Worm (Caenorhabditis elegans) whole organism, L4 larva: Measurements from ENCODE around the gene F45H10.2.

Source experiments
- F10B5.3 ChIP-seq: sonication (generic microtip); optimal IDR thresholded peaks from 2 replicates; lab custom pipeline; 2016; ENCODE audit warnings: mild to moderate bottlenecking, missing genetic modification characterization, missing compliant biosample characterization
- F26F4.8 ChIP-seq: fragments of 200-800 bp; sonication (Bioruptor generic); conservative IDR thresholded peaks from 2 replicates; pipeline ENCODE4 v1.3.6; 2022; ENCODE audit warnings: missing genetic modification characterization, missing compliant biosample characterization
- R02D3.7 ChIP-seq: fragments of 150-350 bp; sonication (generic microtip); optimal IDR thresholded peaks from 3 replicates; lab custom pipeline; 2014; ENCODE audit warnings: missing biosample characterization, missing genetic modification characterization
- T20F7.1 ChIP-seq: fragments of 200-800 bp; sonication (Bioruptor generic); optimal IDR thresholded peaks from 2 replicates; lab custom pipeline; 2018; ENCODE audit warnings: mild to moderate bottlenecking, missing genetic modification characterization, missing compliant biosample characterization
- Y48G9A.11 ChIP-seq: fragments of 200-800 bp; sonication (Bioruptor generic); IDR thresholded peaks from 2 replicates; pipeline ENCODE4 v1.3.6; 2022; ENCODE audit warnings: missing genetic modification reagents, missing genetic modification characterization, missing compliant biosample characterization
- Y5F2A.4 ChIP-seq: fragments of 200-800 bp; sonication (Bioruptor generic); optimal IDR thresholded peaks from 2 replicates; lab custom pipeline; 2018; ENCODE audit warnings: mild to moderate bottlenecking, missing genetic modification characterization, missing compliant biosample characterization
- Y75B8A.6 ChIP-seq: fragments of 200-800 bp; sonication (Bioruptor generic); IDR thresholded peaks from 2 replicates; pipeline ENCODE4 v1.3.6; 2022; ENCODE audit warnings: missing genetic modification reagents, missing genetic modification characterization, missing compliant biosample characterization
- ZK337.2 ChIP-seq: fragments of 200-800 bp; sonication (Bioruptor generic); IDR thresholded peaks from 2 replicates; pipeline ENCODE4 v1.3.6; 2022; ENCODE audit warnings: missing genetic modification reagents, missing genetic modification characterization, missing compliant biosample characterization
- ZK546.5 ChIP-seq, 2 experiments: sonication (generic microtip); optimal IDR thresholded peaks; 2 replicates each; lab custom pipeline; 2017; ENCODE audit warnings: missing biosample characterization in 2 of 2, missing genetic modification characterization in 2 of 2
- aha-1 ChIP-seq: fragments of 150-350 bp; peaks from one replicate; lab custom pipeline; 2014; ENCODE audit warnings: missing biosample characterization, missing genetic modification characterization
- aly-2 ChIP-seq: sonication (generic microtip); optimal IDR thresholded peaks from 2 replicates; lab custom pipeline; 2018; ENCODE audit warnings: missing biosample characterization, missing genetic modification characterization
- ama-1 ChIP-seq: fragments of 150-350 bp; optimal IDR thresholded peaks from 2 replicates; lab custom pipeline; 2014; ENCODE audit warnings: inconsistent platforms, mixed read lengths
- arid-1 ChIP-seq: fragments of 200-800 bp; sonication (Bioruptor generic); conservative IDR thresholded peaks from 2 replicates; pipeline ENCODE4 v1.3.6; 2022; ENCODE audit warnings: missing genetic modification reagents, missing genetic modification characterization, missing compliant biosample characterization
- attf-4 ChIP-seq: sonication (generic microtip); optimal IDR thresholded peaks from 3 replicates; lab custom pipeline; 2017; ENCODE audit warnings: missing biosample characterization, missing genetic modification characterization
- ceh-28 ChIP-seq: fragments of 150-350 bp; optimal IDR thresholded peaks from 2 replicates; lab custom pipeline; 2014; ENCODE audit warnings: missing biosample characterization, missing genetic modification reagents, missing genetic modification characterization
- ceh-32 ChIP-seq: sonication (generic microtip); optimal IDR thresholded peaks from 2 replicates; lab custom pipeline; 2016; ENCODE audit warnings: mild to moderate bottlenecking, missing genetic modification characterization, missing compliant biosample characterization; ENCODE audit not compliant: poor library complexity
- ceh-44 ChIP-seq: fragments of 200-800 bp; sonication (Bioruptor generic); IDR thresholded peaks from 2 replicates; pipeline ENCODE4 v1.3.6; 2022; ENCODE audit warnings: missing genetic modification reagents, missing genetic modification characterization, missing compliant biosample characterization
- ceh-62 ChIP-seq: sonication (generic microtip); optimal IDR thresholded peaks from 2 replicates; lab custom pipeline; 2017; ENCODE audit warnings: missing biosample characterization, missing genetic modification characterization
- ceh-82 ChIP-seq: sonication (generic microtip); optimal IDR thresholded peaks from 2 replicates; lab custom pipeline; 2017; ENCODE audit warnings: missing biosample characterization, missing genetic modification characterization
- daf-12 ChIP-seq: fragments of 150-350 bp; optimal IDR thresholded peaks from 2 replicates; lab custom pipeline; 2014; ENCODE audit warnings: missing biosample characterization, missing genetic modification reagents, missing genetic modification characterization
- dmd-9 ChIP-seq: fragments of 200-800 bp; sonication (Bioruptor generic); IDR thresholded peaks from 2 replicates; pipeline ENCODE4 v1.3.6; 2022; ENCODE audit warnings: missing genetic modification reagents, missing genetic modification characterization, missing compliant biosample characterization
- dpl-1 ChIP-seq: fragments of 150-350 bp; optimal IDR thresholded peaks from 2 replicates; lab custom pipeline; 2014; ENCODE audit warnings: missing biosample characterization, missing genetic modification reagents, missing genetic modification characterization
- fos-1 ChIP-seq: fragments of 150-350 bp; optimal IDR thresholded peaks from 2 replicates; lab custom pipeline; 2014; ENCODE audit warnings: missing biosample characterization, missing genetic modification characterization
- jun-1 ChIP-seq: fragments of 150-350 bp; optimal IDR thresholded peaks from 2 replicates; lab custom pipeline; 2014; ENCODE audit warnings: missing biosample characterization, missing genetic modification reagents, missing genetic modification characterization
- lin-1 ChIP-seq: fragments of 200-800 bp; sonication (Bioruptor generic); IDR thresholded peaks from 2 replicates; pipeline ENCODE4 v1.3.6; 2022; ENCODE audit warnings: missing genetic modification reagents, missing genetic modification characterization, missing compliant biosample characterization
- lin-15B ChIP-seq: fragments of 150-350 bp; sonication (generic microtip); optimal IDR thresholded peaks from 3 replicates; lab custom pipeline; 2014; ENCODE audit warnings: missing biosample characterization, missing genetic modification characterization
- lin-38 ChIP-seq: fragments of 200-800 bp; sonication (Bioruptor generic); IDR thresholded peaks from 2 replicates; pipeline ENCODE4 v1.3.6; 2022; ENCODE audit warnings: missing genetic modification reagents, missing genetic modification characterization, missing compliant biosample characterization
- lin-39 ChIP-seq: fragments of 150-350 bp; optimal IDR thresholded peaks from 2 replicates; lab custom pipeline; 2014; ENCODE audit warnings: missing biosample characterization, missing genetic modification reagents, missing genetic modification characterization
- lir-3 ChIP-seq: sonication (generic microtip); optimal IDR thresholded peaks from 2 replicates; lab custom pipeline; 2016; ENCODE audit warnings: mild to moderate bottlenecking, missing genetic modification characterization, missing compliant biosample characterization
- lsy-2 ChIP-seq, 2 experiments: fragments of 150-350 bp in 1 of 2; sonication (generic microtip) in 1 of 2; optimal IDR thresholded peaks; 2 replicates each; lab custom pipeline; 2014 to 2017; ENCODE audit warnings: missing biosample characterization in 2 of 2, missing genetic modification characterization in 2 of 2
- madf-5 ChIP-seq, 2 experiments: fragments of 200-800 bp; sonication (Bioruptor generic); IDR thresholded peaks; 2 replicates each; pipeline ENCODE4 v1.3.6; 2022; ENCODE audit warnings: missing compliant biosample characterization in 2 of 2, missing genetic modification characterization in 2 of 2
- madf-9 ChIP-seq: fragments of 200-800 bp; sonication (Bioruptor generic); conservative IDR thresholded peaks from 2 replicates; pipeline ENCODE4 v1.3.6; 2022; ENCODE audit warnings: missing genetic modification reagents, missing genetic modification characterization, missing compliant biosample characterization
- mdl-1 ChIP-seq, 2 experiments: fragments of 150-350 bp in 1 of 2; sonication (generic microtip) in 1 of 2; optimal IDR thresholded peaks; 2 replicates each; lab custom pipeline; 2014 to 2017; ENCODE audit warnings: missing biosample characterization in 2 of 2, missing genetic modification characterization in 2 of 2
- mep-1 ChIP-seq: fragments of 150-350 bp; sonication (generic microtip); optimal IDR thresholded peaks from 3 replicates; lab custom pipeline; 2014; ENCODE audit warnings: missing biosample characterization, missing genetic modification characterization
- mxl-2 ChIP-seq: fragments of 200-800 bp; sonication (Bioruptor generic); conservative IDR thresholded peaks from 2 replicates; pipeline ENCODE4 v1.3.6; 2022; ENCODE audit warnings: missing genetic modification reagents, missing genetic modification characterization, missing compliant biosample characterization
- nhr-10 ChIP-seq: fragments of 150-350 bp; optimal IDR thresholded peaks from 2 replicates; lab custom pipeline; 2014; ENCODE audit warnings: missing biosample characterization, missing genetic modification characterization
- nhr-11 ChIP-seq: fragments of 150-350 bp; optimal IDR thresholded peaks from 2 replicates; lab custom pipeline; 2014; ENCODE audit warnings: missing biosample characterization, missing genetic modification characterization
- nhr-237 ChIP-seq: sonication (generic microtip); optimal IDR thresholded peaks from 2 replicates; lab custom pipeline; 2017; ENCODE audit warnings: missing biosample characterization, missing genetic modification characterization
- nhr-25 ChIP-seq: sonication (generic microtip); optimal IDR thresholded peaks from 2 replicates; lab custom pipeline; 2017; ENCODE audit warnings: missing genetic modification characterization, mild to moderate bottlenecking, missing compliant biosample characterization, antibody characterized with exemption, moderate library complexity, borderline replicate concordance; ENCODE audit not compliant: insufficient read depth
- nhr-28 ChIP-seq: fragments of 150-350 bp; optimal IDR thresholded peaks from 2 replicates; lab custom pipeline; 2014; ENCODE audit warnings: missing biosample characterization, missing genetic modification characterization
- nhr-41 ChIP-seq: fragments of 200-800 bp; sonication (Bioruptor generic); IDR thresholded peaks from 2 replicates; pipeline ENCODE4 v1.3.6; 2022; ENCODE audit warnings: missing genetic modification reagents, missing genetic modification characterization, missing compliant biosample characterization
- nhr-48 ChIP-seq: sonication (generic microtip); optimal IDR thresholded peaks from 2 replicates; lab custom pipeline; 2016; ENCODE audit warnings: mild to moderate bottlenecking, missing genetic modification characterization, missing compliant biosample characterization
- nhr-76 ChIP-seq: fragments of 150-350 bp; optimal IDR thresholded peaks from 2 replicates; lab custom pipeline; 2014; ENCODE audit warnings: missing biosample characterization, missing genetic modification characterization
- pha-4 ChIP-seq, 2 experiments: fragments of 150-350 bp in 1 of 2; fragments of 200-800 bp in 1 of 2; sonication (Bioruptor generic) in 1 of 2; IDR thresholded peaks in 1 of 2; optimal IDR thresholded peaks in 1 of 2; 2 replicates each; pipeline versions ENCODE4 v1.3.6 to Lab custom; 2014 to 2022; ENCODE audit warnings: missing genetic modification characterization in 2 of 2, missing genetic modification reagents in 2 of 2, missing biosample characterization in 1 of 2, missing compliant biosample characterization in 1 of 2
- saeg-2 ChIP-seq: fragments of 200-800 bp; sonication (Bioruptor generic); IDR thresholded peaks from 2 replicates; pipeline ENCODE4 v1.3.6; 2022; ENCODE audit warnings: missing genetic modification reagents, missing genetic modification characterization, missing compliant biosample characterization
- sdz-12 ChIP-seq: fragments of 200-800 bp; sonication (Bioruptor generic); optimal IDR thresholded peaks from 2 replicates; lab custom pipeline; 2018; ENCODE audit warnings: mild to moderate bottlenecking, missing genetic modification characterization, missing compliant biosample characterization
- spr-1 ChIP-seq: sonication (generic microtip); optimal IDR thresholded peaks from 2 replicates; lab custom pipeline; 2016; ENCODE audit warnings: mild to moderate bottlenecking, missing genetic modification characterization, missing compliant biosample characterization
- tra-1 ChIP-seq: fragments of 200-800 bp; sonication (Bioruptor generic); IDR thresholded peaks from 2 replicates; pipeline ENCODE4 v1.3.6; 2022; ENCODE audit warnings: missing genetic modification reagents, missing genetic modification characterization, missing compliant biosample characterization
- unc-62 ChIP-seq, 3 experiments: fragments of 150-350 bp in 1 of 3; sonication (generic microtip); optimal IDR thresholded peaks in 2 of 3; peaks in 1 of 3; 1 replicate in 1 of 3; 2 replicates in 2 of 3; lab custom pipeline; 2014 to 2017; ENCODE audit warnings: missing biosample characterization in 3 of 3, missing genetic modification characterization in 3 of 3, missing genetic modification reagents in 3 of 3, missing genotype in 1 of 3
- vab-7 ChIP-seq: fragments of 200-800 bp; sonication (Bioruptor generic); IDR thresholded peaks from 2 replicates; pipeline ENCODE4 v1.3.6; 2022; ENCODE audit warnings: missing genetic modification reagents, missing genetic modification characterization, missing compliant biosample characterization
- zfp-2 ChIP-seq: sonication (generic microtip); optimal IDR thresholded peaks from 2 replicates; lab custom pipeline; 2016; ENCODE audit warnings: mild to moderate bottlenecking, missing genetic modification characterization, missing compliant biosample characterization

Gene F45H10.2

ce11 chrII:13465381-13465838, 27.4 kb downstream of the F45H10.2 start (continued):
- TF ChIP-seq aly-2 (tag; lab: Kevin White, UChicago) (no peak), R02D3.7 (tag; lab: Kevin White, UChicago) (no peak), ama-1 (lab: Kevin White, UChicago) (no peak), T20F7.1 (GFP tag; lab: Kevin White, UChicago) (no peak), nhr-25 (tag; lab: Kevin White, UChicago) (no peak), ceh-44 (GFP tag; lab: Robert Waterston, UW) (no peak), Y5F2A.4 (GFP tag; lab: Kevin White, UChicago) (no peak), ceh-32 (no peak), lin-1 (GFP tag; lab: Robert Waterston, UW) (no peak; the same call in 1 of the 2 replicates), unc-62 (GFP tag; optimal IDR thresholded peaks at IDR 0.05 in 1 of 2; lab: Kevin White, UChicago) (peak in 1 of 2 experiments; percentile 71), unc-62 (tag; optimal IDR thresholded peaks at IDR 0.05; lab: Kevin White, UChicago) (no peak), ZK337.2 (no peak), mxl-2 (GFP tag; lab: Robert Waterston, UW) (0 out of 2 replicates have a peak, but pooled peaks have one; percentile 43), mep-1 (tag; lab: Kevin White, UChicago) (peak; percentile 41), jun-1 (no peak), nhr-10 (peak; percentile 38), nhr-48 (peak; percentile 64), saeg-2 (GFP tag; lab: Robert Waterston, UW) (no peak), nhr-41 (GFP tag; lab: Robert Waterston, UW) (no peak), spr-1 (tag; lab: Kevin White, UChicago) (no peak), tra-1 (GFP tag; lab: Robert Waterston, UW) (no peak), pha-4 (GFP tag; IDR thresholded peaks at IDR 0.05; lab: Robert Waterston, UW) (no peak), pha-4 (tag; optimal IDR thresholded peaks at IDR 0.05; lab: Kevin White, UChicago) (peak; percentile 26), ZK546.5 (tag; optimal IDR thresholded peaks at IDR 0.05; lab: Kevin White, UChicago) (no peak), nhr-76 (no peak), nhr-237 (no peak), F10B5.3 (tag; lab: Kevin White, UChicago) (no peak), sdz-12 (GFP tag; lab: Kevin White, UChicago) (no peak), daf-12 (no peak), lin-39 (tag; lab: Kevin White, UChicago) (no peak), attf-4 (tag; lab: Kevin White, UChicago) (no peak), vab-7 (GFP tag; lab: Robert Waterston, UW) (no peak), arid-1 (GFP tag; lab: Robert Waterston, UW) (no peak), nhr-11 (tag; lab: Kevin White, UChicago) (no peak), ceh-82 (tag; lab: Kevin White, UChicago) (no peak), madf-9 (GFP tag; lab: Robert Waterston, UW) (no peak), aha-1 (tag; lab: Kevin White, UChicago) (peak; percentile 95), dmd-9 (no peak), lin-38 (no peak), Y75B8A.6 (GFP tag; lab: Robert Waterston, UW) (no peak), lsy-2 (tag; optimal IDR thresholded peaks at IDR 0.05; lab: Kevin White, UChicago) (no peak), nhr-28 (tag; lab: Kevin White, UChicago) (peak; percentile 87), dpl-1 (GFP tag; lab: Kevin White, UChicago) (no peak), lir-3 (tag; lab: Kevin White, UChicago) (no peak), zfp-2 (tag; lab: Kevin White, UChicago) (no peak), madf-5 (GFP tag; IDR thresholded peaks at IDR 0.05; lab: Robert Waterston, UW) (no peak), ceh-62 (tag; lab: Kevin White, UChicago) (no peak), Y48G9A.11 (GFP tag; lab: Robert Waterston, UW) (no peak), F26F4.8 (GFP tag; lab: Robert Waterston, UW) (no peak), lin-15B (tag; lab: Kevin White, UChicago) (no peak), ceh-28 (tag; lab: Kevin White, UChicago) (no peak), fos-1 (tag; lab: Kevin White, UChicago) (no peak), mdl-1 (tag; optimal IDR thresholded peaks at IDR 0.05; lab: Kevin White, UChicago) (peak in 1 of 2 experiments; percentile 56)
